Worm (Caenorhabditis elegans): ENCODE measurements around the gene str-190.

str-190 gene

ce11 chrV:7437538-7437937 lies 40.8 kb downstream of the str-190 start, which contains the start of gene F25E5.9 (continued):
- TF ChIP-seq set-16 (GFP tag; IDR thresholded peaks at IDR 0.05): 0 out of 2 replicates have a peak, but pooled peaks have one; percentile 12
- no peak for TF ChIP-seq lin-29 (GFP tag; IDR thresholded peaks at IDR 0.05)
- TF ChIP-seq nhr-42 (GFP tag; IDR thresholded peaks at IDR 0.05): no peak
- peak; percentile 2 for TF ChIP-seq nhr-6 (tag; optimal IDR thresholded peaks at IDR 0.05)
- TF ChIP-seq nhr-111 (GFP tag; optimal IDR thresholded peaks at IDR 0.05): no peak
- no peak for TF ChIP-seq mep-1 (tag; optimal IDR thresholded peaks at IDR 0.05)
- TF ChIP-seq daf-8 (GFP tag; IDR thresholded peaks at IDR 0.05): no peak
- TF ChIP-seq daf-12 (tag; optimal IDR thresholded peaks at IDR 0.05): no peak
- TF ChIP-seq skn-1 (tag; optimal IDR thresholded peaks at IDR 0.05): no peak

- TF ChIP-seq nhr-11 (tag; optimal IDR thresholded peaks at IDR 0.05) (no peak), php-3 (GFP tag; IDR thresholded peaks at IDR 0.05) (no peak), aha-1 (tag) (peak; percentile 66), Y48G9A.11 (GFP tag; IDR thresholded peaks at IDR 0.05) (no peak), rbr-2 (tag; optimal IDR thresholded peaks at IDR 0.05) (no peak), attf-4 (tag; optimal IDR thresholded peaks at IDR 0.05) (no peak), dmd-8 (GFP tag; IDR thresholded peaks at IDR 0.05) (no peak), mdt-29 (GFP tag; IDR thresholded peaks at IDR 0.05) (0 out of 2 replicates have a peak, but pooled peaks have one; percentile 7), dve-1 (tag; optimal IDR thresholded peaks at IDR 0.05; ENCODE audit: insufficient read depth) (peak; percentile 34), fkh-10 (GFP tag; optimal IDR thresholded peaks at IDR 0.05) (no peak), snpc-4 (tag; optimal IDR thresholded peaks at IDR 0.05) (no peak), cey-2 (tag; optimal IDR thresholded peaks at IDR 0.05; ENCODE audit: borderline replicate concordance, insufficient read depth) (no peak), mep-1 (tag; optimal IDR thresholded peaks at IDR 0.05) (peak; percentile 50), lim-7 (GFP tag; IDR thresholded peaks at IDR 0.05) (no peak), hmg-1.1 (GFP tag; IDR thresholded peaks at IDR 0.05) (no peak), nhr-10 (tag; optimal IDR thresholded peaks at IDR 0.05) (no peak), zfp-3 (GFP tag; conservative IDR thresholded peaks at IDR 0.05) (peak; percentile 63; the same call in 1 of the 2 replicates), lsy-2 (tag; optimal IDR thresholded peaks at IDR 0.05) (peak in 1 of 2 experiments; percentile 41), jun-1 (tag; optimal IDR thresholded peaks at IDR 0.05) (no peak), mdl-1 (tag; optimal IDR thresholded peaks at IDR 0.05) (peak; percentile 8 to 73), ZK546.5 (tag; optimal IDR thresholded peaks at IDR 0.05) (no peak), ceh-62 (tag; optimal IDR thresholded peaks at IDR 0.05) (no peak), lin-29 (GFP tag; IDR thresholded peaks at IDR 0.05) (no peak), mxl-2 (GFP tag; conservative IDR thresholded peaks at IDR 0.05) (no peak), nhr-48 (tag; optimal IDR thresholded peaks at IDR 0.05) (no peak), ceh-32 (tag; optimal IDR thresholded peaks at IDR 0.05; ENCODE audit: poor library complexity) (no peak), ces-1 (GFP tag; optimal IDR thresholded peaks at IDR 0.05) (no peak), lin-13 (GFP tag; optimal IDR thresholded peaks at IDR 0.05) (no peak), nhr-76 (tag; optimal IDR thresholded peaks at IDR 0.05) (no peak), hlh-30 (tag; optimal IDR thresholded peaks at IDR 0.05; ENCODE audit: insufficient read depth) (peak; percentile 84), tra-1 (GFP tag; IDR thresholded peaks at IDR 0.05) (no peak), hlh-11 (tag; optimal IDR thresholded peaks at IDR 0.05) (peak; percentile 73), lin-38 (GFP tag; IDR thresholded peaks at IDR 0.05) (no peak), ceh-28 (tag; optimal IDR thresholded peaks at IDR 0.05) (no peak), set-16 (GFP tag; IDR thresholded peaks at IDR 0.05) (no peak), duxl-1 (tag; optimal IDR thresholded peaks at IDR 0.05; ENCODE audit: poor library complexity) (peak; percentile 13), F49E8.2 (tag; optimal IDR thresholded peaks at IDR 0.05; ENCODE audit: borderline replicate concordance) (no peak), madf-9 (GFP tag; conservative IDR thresholded peaks at IDR 0.05) (no peak), ztf-11 (tag; optimal IDR thresholded peaks at IDR 0.05) (no peak), D1046.2 (GFP tag; IDR thresholded peaks at IDR 0.05) (no peak), nhr-6 (tag; optimal IDR thresholded peaks at IDR 0.05) (no peak), R02D3.7 (tag; optimal IDR thresholded peaks at IDR 0.05) (no peak), pqm-1 (tag; optimal IDR thresholded peaks at IDR 0.05) (no peak), daf-12 (tag; optimal IDR thresholded peaks at IDR 0.05) (no peak), dpl-1 (GFP tag; optimal IDR thresholded peaks at IDR 0.05) (peak; percentile 4), nhr-102 (tag; optimal IDR thresholded peaks at IDR 0.05) (peak; percentile 1)
These were observed 41.4 kb downstream of the str-190 start for ce11 chrV:7436911-7437310.

Data from whole organism, L4 larva.